Fruit fly (Drosophila melanogaster) whole organism, wandering third instar larva: ENCODE measurements around the gene Neu2.

ENCODE experiments used
- Abd-B ChIP-seq: fragments of >200 bp; optimal IDR thresholded peaks from 2 replicates; lab custom pipeline; 2017; ENCODE audit warnings: missing biosample characterization, missing genetic modification characterization
- CG32264 ChIP-seq: fragments of 200-800 bp; sonication (Bioruptor generic); optimal IDR thresholded peaks from 2 replicates; lab custom pipeline; 2016; ENCODE audit warnings: missing biosample characterization, missing genetic modification characterization
- CG9705 ChIP-seq: fragments of 200-800 bp; sonication (Bioruptor generic); optimal IDR thresholded peaks from 2 replicates; lab custom pipeline; 2018; ENCODE audit warnings: missing biosample characterization, mild to moderate bottlenecking, missing genetic modification characterization
- CrebA ChIP-seq: fragments of 200-800 bp; sonication (Bioruptor generic); optimal IDR thresholded peaks from 2 replicates; lab custom pipeline; 2016; ENCODE audit warnings: missing biosample characterization, mild to moderate bottlenecking, missing genetic modification characterization, borderline replicate concordance
- Dfd ChIP-seq: fragments of >200 bp; optimal IDR thresholded peaks from 2 replicates; lab custom pipeline; 2017; ENCODE audit warnings: missing biosample characterization, missing genetic modification characterization
- Dif ChIP-seq: fragments of 200-275, 200-300 bp; sonication (Bioruptor generic); optimal IDR thresholded peaks from 2 replicates; lab custom pipeline; 2018; ENCODE audit warnings: missing biosample characterization, missing genetic modification characterization; ENCODE audit not compliant: partially characterized antibody
- GATAd ChIP-seq: sonication (Bioruptor generic); optimal IDR thresholded peaks from 2 replicates; lab custom pipeline; 2016; ENCODE audit warnings: missing biosample characterization, missing genetic modification characterization
- HLH106 ChIP-seq: fragments of 200-800 bp; optimal IDR thresholded peaks from 3 replicates; lab custom pipeline; 2019; ENCODE audit warnings: missing biosample characterization, mild to moderate bottlenecking, missing genetic modification characterization, moderate library complexity
- Hnf4 ChIP-seq: fragments of 200-800 bp; sonication (Bioruptor generic); optimal IDR thresholded peaks from 2 replicates; lab custom pipeline; 2016; ENCODE audit warnings: missing biosample characterization, mild to moderate bottlenecking, missing genetic modification characterization
- Hr83 ChIP-seq: fragments of 200-300 bp; sonication (Bioruptor generic); optimal IDR thresholded peaks from 2 replicates; lab custom pipeline; 2016; ENCODE audit warnings: missing biosample characterization, mild to moderate bottlenecking, missing genetic modification characterization, moderate library complexity; ENCODE audit not compliant: poor library complexity, severe bottlenecking
- Jra ChIP-seq: sonication (Bioruptor generic); optimal IDR thresholded peaks from 2 replicates; lab custom pipeline; 2016; ENCODE audit warnings: missing biosample characterization, missing genetic modification characterization
- Mio ChIP-seq: sonication (Bioruptor generic); optimal IDR thresholded peaks from 2 replicates; lab custom pipeline; 2016; ENCODE audit warnings: missing biosample characterization, missing genetic modification characterization
- Myc ChIP-seq: fragments of >200 bp; optimal IDR thresholded peaks from 2 replicates; lab custom pipeline; 2017
- N ChIP-seq: fragments of >200 bp; optimal IDR thresholded peaks from 2 replicates; lab custom pipeline; 2018; ENCODE audit warnings: missing biosample characterization, missing external identifiers, missing genetic modification characterization
- OdsH ChIP-seq: fragments of 200-800 bp; sonication (Bioruptor generic); optimal IDR thresholded peaks from 2 replicates; lab custom pipeline; 2016; ENCODE audit warnings: missing biosample characterization, mild to moderate bottlenecking, missing genetic modification characterization
- Rel ChIP-seq, 2 experiments: fragments of 200-800 bp; sonication (Bioruptor generic) in 1 of 2; optimal IDR thresholded peaks; 2 replicates in 1 of 2; 3 replicates in 1 of 2; lab custom pipeline; 2016 to 2019; ENCODE audit warnings: mild to moderate bottlenecking in 2 of 2, missing biosample characterization in 2 of 2, missing genetic modification characterization in 2 of 2, moderate library complexity in 1 of 2
- Sp1 ChIP-seq: fragments of 200-800 bp; sonication (Bioruptor generic); optimal IDR thresholded peaks from 3 replicates; lab custom pipeline; 2019; ENCODE audit warnings: missing biosample characterization, mild to moderate bottlenecking, missing genetic modification characterization, moderate library complexity
- Vsx2 ChIP-seq: fragments of 200-300, 225-300 bp; sonication (Bioruptor generic); optimal IDR thresholded peaks from 2 replicates; lab custom pipeline; 2018; ENCODE audit warnings: missing biosample characterization, missing genetic modification characterization; ENCODE audit not compliant: partially characterized antibody
- br ChIP-seq: fragments of 200-800 bp; sonication (Bioruptor generic); optimal IDR thresholded peaks from 2 replicates; lab custom pipeline; 2016; ENCODE audit warnings: missing biosample characterization, missing genetic modification characterization
- brk ChIP-seq: fragments of 200-800 bp; sonication (Bioruptor generic); optimal IDR thresholded peaks from 2 replicates; lab custom pipeline; 2016; ENCODE audit warnings: missing biosample characterization, mild to moderate bottlenecking, missing genetic modification characterization
- dl ChIP-seq, 2 experiments: fragments of 175-275, 200-275 bp in 1 of 2; fragments of 200-275 bp in 1 of 2; sonication (Bioruptor generic); optimal IDR thresholded peaks; lab custom pipeline; 2018; ENCODE audit warnings: mild to moderate bottlenecking in 2 of 2, missing biosample characterization in 2 of 2, missing genetic modification characterization in 2 of 2, moderate library complexity in 2 of 2; ENCODE audit not compliant: partially characterized antibody in 2 of 2, insufficient read depth in 1 of 2
- dmrt93B ChIP-seq: fragments of 200-800 bp; sonication (Bioruptor generic); optimal IDR thresholded peaks from 2 replicates; lab custom pipeline; 2018; ENCODE audit warnings: missing biosample characterization, mild to moderate bottlenecking, missing genetic modification characterization
- dsf ChIP-seq: sonication (Bioruptor generic); optimal IDR thresholded peaks from 2 replicates; lab custom pipeline; 2016; ENCODE audit warnings: missing biosample characterization, missing genetic modification characterization, borderline replicate concordance
- ey ChIP-seq: fragments of 200-800 bp; sonication (Bioruptor generic); optimal IDR thresholded peaks from 2 replicates; lab custom pipeline; 2016; ENCODE audit warnings: missing biosample characterization, missing genetic modification characterization
- foxo ChIP-seq, 2 experiments: fragments of 200-800 bp; sonication (Bioruptor generic); optimal IDR thresholded peaks; 2 replicates in 1 of 2; 3 replicates in 1 of 2; lab custom pipeline; 2016 to 2017; ENCODE audit warnings: missing biosample characterization in 2 of 2, missing genetic modification characterization in 2 of 2
- fru ChIP-seq: fragments of 200-800 bp; sonication (Bioruptor generic); optimal IDR thresholded peaks from 3 replicates; lab custom pipeline; 2016; ENCODE audit warnings: missing biosample characterization, mild to moderate bottlenecking, missing genetic modification characterization
- h ChIP-seq: fragments of 200-800 bp; sonication (Bioruptor generic); optimal IDR thresholded peaks from 3 replicates; lab custom pipeline; 2016; ENCODE audit warnings: missing biosample characterization, mild to moderate bottlenecking, missing genetic modification characterization
- lola ChIP-seq: fragments of >200 bp; optimal IDR thresholded peaks from 2 replicates; lab custom pipeline; 2017; ENCODE audit warnings: missing biosample characterization, missing genetic modification characterization
- pan ChIP-seq: fragments of >200 bp; optimal IDR thresholded peaks from 2 replicates; lab custom pipeline; 2017
- psq ChIP-seq: fragments of 200-800 bp; sonication (Bioruptor generic); optimal IDR thresholded peaks from 3 replicates; lab custom pipeline; 2017; ENCODE audit warnings: missing biosample characterization, mild to moderate bottlenecking, missing genetic modification characterization, moderate library complexity
- rgr ChIP-seq: fragments of 200-800 bp; sonication (Bioruptor generic); optimal IDR thresholded peaks from 3 replicates; lab custom pipeline; 2016; ENCODE audit warnings: missing biosample characterization, mild to moderate bottlenecking, missing genetic modification characterization
- sage ChIP-seq: fragments of 200-800 bp; sonication (Bioruptor generic); optimal IDR thresholded peaks from 2 replicates; lab custom pipeline; 2016; ENCODE audit warnings: missing biosample characterization, mild to moderate bottlenecking, missing genetic modification characterization
- sv ChIP-seq: fragments of 200-800 bp; sonication (Bioruptor generic); optimal IDR thresholded peaks from 3 replicates; lab custom pipeline; 2016; ENCODE audit warnings: missing biosample characterization, missing genetic modification characterization
- tai ChIP-seq: sonication (Bioruptor generic); optimal IDR thresholded peaks from 2 replicates; lab custom pipeline; 2016; ENCODE audit warnings: missing biosample characterization, missing genetic modification characterization
- usp ChIP-seq: fragments of >200 bp; optimal IDR thresholded peaks from 2 replicates; lab custom pipeline; 2017; ENCODE audit warnings: missing biosample characterization, missing genetic modification characterization
- woc ChIP-seq: sonication (Bioruptor generic); optimal IDR thresholded peaks from 2 replicates; lab custom pipeline; 2016; ENCODE audit warnings: missing biosample characterization, mild to moderate bottlenecking, missing genetic modification characterization

Gene Neu2

dm6 chr3L:21501928-21502327 is 11.5 kb upstream of the Neu2 start:
- TF ChIP-seq CrebA = no peak
- peak in 1 of 2 experiments; percentile 34 for TF ChIP-seq foxo (GFP tag; optimal IDR thresholded peaks at IDR 0.05; lab: Kevin White, UChicago)
- no peak for TF ChIP-seq usp
- TF ChIP-seq Abd-B (GFP tag; lab: Kevin White, UChicago) = no peak
- no peak for TF ChIP-seq br (GFP tag; lab: Kevin White, UChicago)
- TF ChIP-seq Sp1 (GFP tag; lab: Kevin White, UChicago) = no peak
- TF ChIP-seq Jra = no peak
- TF ChIP-seq psq (GFP tag; lab: Kevin White, UChicago) = no peak
- no peak for TF ChIP-seq brk (GFP tag; lab: Kevin White, UChicago)
- TF ChIP-seq woc (GFP tag; lab: Kevin White, UChicago) = peak; percentile 0
- peak; percentile 30 for TF ChIP-seq rgr
- no peak for TF ChIP-seq Hr83
- TF ChIP-seq dl (GFP tag; optimal IDR thresholded peaks at IDR 0.05; lab: Kevin White, UChicago; ENCODE audit: insufficient read depth in 1 of 2, partially characterized antibody in 2 of 2) = no peak
- no peak for TF ChIP-seq dsf (GFP tag; lab: Kevin White, UChicago)
- no peak for TF ChIP-seq Rel (GFP tag; optimal IDR thresholded peaks at IDR 0.05; lab: Kevin White, UChicago)
- TF ChIP-seq Rel (tag; optimal IDR thresholded peaks at IDR 0.05; lab: Kevin White, UChicago) = no peak
- peak; percentile 8 for TF ChIP-seq OdsH (GFP tag; lab: Kevin White, UChicago)
- TF ChIP-seq Vsx2 = no peak
- no peak for TF ChIP-seq GATAd (GFP tag; lab: Kevin White, UChicago)
- no peak for TF ChIP-seq sv (GFP tag; lab: Kevin White, UChicago)
- no peak for TF ChIP-seq HLH106 (tag; lab: Kevin White, UChicago)
- TF ChIP-seq dmrt93B (GFP tag; lab: Kevin White, UChicago) = no peak
- TF ChIP-seq ey (GFP tag; lab: Kevin White, UChicago) = no peak
- no peak for TF ChIP-seq pan (lab: Kevin White, UChicago)
- TF ChIP-seq tai (GFP tag; lab: Kevin White, UChicago) = no peak
- peak; percentile 55 for TF ChIP-seq Hnf4 (GFP tag; lab: Kevin White, UChicago)
- no peak for TF ChIP-seq Dif (GFP tag; lab: Kevin White, UChicago)
- TF ChIP-seq lola (GFP tag; lab: Kevin White, UChicago) = no peak
- no peak for TF ChIP-seq CG32264 (GFP tag; lab: Kevin White, UChicago)
- no peak for TF ChIP-seq sage (GFP tag; lab: Kevin White, UChicago)
- TF ChIP-seq fru (GFP tag; lab: Kevin White, UChicago) = peak; percentile 54
- no peak for TF ChIP-seq Myc (lab: Kevin White, UChicago)
- no peak for TF ChIP-seq N (GFP tag; lab: Kevin White, UChicago)
- TF ChIP-seq CG9705 (GFP tag; lab: Kevin White, UChicago) = no peak
- peak; percentile 30 for TF ChIP-seq h
- TF ChIP-seq Dfd (GFP tag; lab: Kevin White, UChicago) = no peak
- no peak for TF ChIP-seq Mio (GFP tag; lab: Kevin White, UChicago)

- TF ChIP-seq Jra (no peak), ey (GFP tag; lab: Kevin White, UChicago) (no peak), woc (GFP tag; lab: Kevin White, UChicago) (no peak), lola (GFP tag; lab: Kevin White, UChicago) (no peak)
- TF ChIP-seq, all 38 proteins: peak for 0
These were observed 10.8 kb upstream of the Neu2 start, which contains the start of gene Est-Q for dm6 chr3L:21501172-21501571. Est-Q (plus strand) TSS chr3L:21501421.

dm6 chr3L:21498450-21499027 is 8.2 kb upstream of the Neu2 start:
- TF ChIP-seq N (GFP tag; lab: Kevin White, UChicago) = peak; percentile 14
